Worm (Caenorhabditis elegans) whole organism, L3 larva: Measurements from ENCODE around the gene npr-42.

Experiments
- elt-2 ChIP-seq: sonication (generic microtip); optimal IDR thresholded peaks from 2 replicates; lab custom pipeline; 2016; ENCODE audit warnings: missing genetic modification reagents, mild to moderate bottlenecking, missing genetic modification characterization, missing compliant biosample characterization
- nfya-1 ChIP-seq: sonication (generic microtip); optimal IDR thresholded peaks from 2 replicates; lab custom pipeline; 2017; ENCODE audit warnings: missing genetic modification characterization, mild to moderate bottlenecking, missing compliant biosample characterization, antibody characterized with exemption, moderate library complexity; ENCODE audit not compliant: insufficient read depth
- nhr-12 ChIP-seq: fragments of 150-350 bp; optimal IDR thresholded peaks from 2 replicates; lab custom pipeline; 2014; ENCODE audit warnings: missing biosample characterization, missing genetic modification characterization

DNA sequence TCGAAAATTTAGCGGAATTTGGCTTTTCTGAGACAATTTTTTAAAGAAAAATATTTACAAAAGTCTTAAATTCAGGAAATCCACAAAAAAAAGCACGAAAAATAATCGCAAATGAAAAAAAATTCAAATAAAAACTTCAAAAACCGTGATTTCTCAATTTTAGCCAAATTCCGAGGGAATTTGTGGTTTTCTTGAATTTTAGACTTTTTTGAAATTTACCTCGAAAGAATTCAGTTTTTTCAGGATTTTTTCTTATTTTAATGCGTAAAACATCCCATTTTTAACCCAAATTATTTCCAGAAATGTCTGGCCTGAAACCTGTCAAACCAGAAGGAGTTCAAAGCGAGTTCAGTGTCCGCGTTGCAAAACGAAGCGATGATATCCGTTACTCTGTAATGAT, 25.3 kb downstream of the npr-42 start, which contains the start of gene gtf-2F1:
- TF ChIP-seq elt-2 (tag; lab: Kevin White, UChicago) (no peak), nfya-1 (tag; lab: Kevin White, UChicago) (no peak), nhr-12 (no peak)
